Worm (Caenorhabditis elegans): ENCODE results near the gene zag-1.

DNA sequence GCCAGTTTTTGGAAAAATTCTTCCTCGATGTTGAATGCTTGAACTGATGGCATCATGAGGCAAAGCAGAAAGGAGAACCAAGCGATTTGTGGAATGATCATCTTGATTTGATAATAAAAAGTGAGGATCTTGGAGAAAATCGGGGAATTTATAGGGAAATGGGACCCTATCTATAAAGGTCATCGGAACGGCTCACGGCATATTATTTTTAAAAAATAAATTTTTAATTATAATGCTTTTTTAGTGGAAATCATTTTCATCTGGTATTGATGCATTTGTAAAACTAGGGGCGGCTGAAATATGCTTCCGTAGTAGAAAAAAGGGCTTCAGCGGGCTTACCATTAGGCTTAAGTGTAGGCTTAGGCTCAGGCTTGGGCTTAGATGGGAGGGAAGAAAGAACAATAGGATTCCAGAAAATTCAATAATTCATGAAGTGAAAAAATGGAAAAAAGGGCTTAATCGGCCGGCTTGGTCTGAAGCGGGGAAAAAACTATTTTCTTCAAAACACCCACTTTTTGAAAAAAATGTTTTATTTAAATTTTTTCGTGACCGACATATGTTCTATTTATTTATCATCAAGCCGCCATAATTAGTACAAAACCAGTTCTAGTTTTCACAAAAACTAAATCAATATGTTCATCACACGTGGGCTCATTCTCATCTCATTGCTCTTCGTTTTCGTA is 52.0 kb downstream of the zag-1 start, which contains the start of the genes F56D6.22 and F56D6.12:
- no peak for TF ChIP-seq aly-1 (tag; optimal IDR thresholded peaks at IDR 0.05)
- no peak for TF ChIP-seq hmbx-1 (tag; optimal IDR thresholded peaks at IDR 0.05)
- TF ChIP-seq ama-1 (optimal IDR thresholded peaks at IDR 0.05) = no peak
- TF ChIP-seq scrt-1 (GFP tag; IDR thresholded peaks at IDR 0.05) = no peak
- TF ChIP-seq flt-1 (GFP tag; IDR thresholded peaks at IDR 0.05) = no peak
- TF ChIP-seq hmg-4 (GFP tag; optimal IDR thresholded peaks at IDR 0.05) = no peak

Measured in whole organism, early embryonic.